Worm (Caenorhabditis elegans) whole organism, L4/young adult: ENCODE data around the gene F26D10.13.

ENCODE experiments used
- W03F9.2 ChIP-seq: fragments of 150-350 bp; optimal IDR thresholded peaks from 2 replicates; lab custom pipeline; 2014; ENCODE audit warnings: missing biosample characterization, missing genetic modification characterization
- him-1 ChIP-seq: sonication (generic microtip); optimal IDR thresholded peaks from 2 replicates; lab custom pipeline; 2016; ENCODE audit warnings: missing genotype, missing genetic modification reagents, missing genetic modification characterization, missing compliant biosample characterization

ce11 chrIV:17281060-17282021 lies 16.7 kb upstream of the F26D10.13 start:
- TF ChIP-seq W03F9.2 (peak; percentile 91), him-1 (tag; lab: Kevin White, UChicago) (peak; percentile 58)
